Worm (Caenorhabditis elegans): ENCODE results near the gene T20D4.10.
"Not testable (repeated sequence)": the region's sequence is repeated elsewhere in the genome, so short reads cannot be mapped to it uniquely, and the experiment has no call there.

DNA sequence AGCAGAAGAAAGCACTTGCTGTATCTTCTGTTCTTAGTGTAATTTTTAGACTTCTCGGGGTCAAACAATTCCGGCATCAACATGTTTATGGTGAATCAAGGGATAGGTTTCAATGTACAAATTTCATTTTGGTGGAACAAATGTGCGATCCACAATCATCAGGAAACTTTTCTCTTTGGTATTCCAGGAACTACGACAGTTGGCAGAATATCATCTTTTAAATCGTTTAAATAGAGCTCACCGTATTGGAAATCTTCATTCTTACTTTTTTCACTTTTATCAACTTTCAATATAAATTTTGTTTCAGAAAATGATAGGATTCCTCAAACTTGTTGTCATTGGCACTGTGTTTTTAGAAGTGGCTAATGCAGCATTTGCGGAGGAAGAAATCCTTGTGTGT, 3.3 kb upstream of the T20D4.10 start, which contains the start of gene T20D4.12:
- not testable (repeated sequence) for TF ChIP-seq him-1, W03F9.2 (tag; optimal IDR thresholded peaks at IDR 0.05)

Data from whole organism, L4/young adult.